Fruit fly (Drosophila melanogaster) whole organism, embryonic: ENCODE results near the gene klg.

Experiments
- Lhr ChIP-seq: fragments of 200-800 bp; sonication (Bioruptor generic); optimal IDR thresholded peaks from 3 replicates; lab custom pipeline; 2017; ENCODE audit warnings: mild to moderate bottlenecking, missing biosample characterization, missing genetic modification reagents, missing genetic modification characterization
- pan ChIP-seq, 4 experiments: fragments of >200 bp in 3 of 4; fragments of 200-800 bp in 1 of 4; sonication (Bioruptor generic) in 1 of 4; optimal IDR thresholded peaks in 3 of 4; IDR thresholded peaks in 1 of 4; 2 replicates each; pipeline versions ENCODE4 v1.3.6 to Lab custom; 2017 to 2022; ENCODE audit warnings: missing biosample characterization in 2 of 4, missing genetic modification characterization in 2 of 4, mixed read lengths in 1 of 4

DNA sequence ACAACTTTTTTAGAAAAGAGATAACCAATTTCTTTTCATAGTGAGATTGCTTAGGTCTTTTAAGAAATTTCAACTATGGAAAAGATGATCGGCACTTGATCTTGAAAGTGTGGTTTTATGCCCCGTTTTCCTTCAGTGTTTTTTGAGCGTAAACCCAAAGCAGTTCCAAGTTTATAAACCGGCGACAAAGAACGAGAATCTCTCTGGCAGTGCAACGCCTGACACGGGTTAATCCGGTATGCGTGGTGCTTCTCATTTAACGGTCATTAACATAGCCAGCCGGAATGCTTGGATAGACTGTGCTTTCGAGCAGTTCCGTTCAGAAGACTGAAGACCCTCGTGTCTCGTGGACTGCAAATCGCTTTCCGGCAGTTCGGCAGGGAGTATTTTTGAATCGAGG lies 24.0 kb downstream of the klg start, which contains the start of gene CG6660:
- TF ChIP-seq pan (optimal IDR thresholded peaks at IDR 0.05; lab: Kevin White, UChicago) (no peak), pan (GFP tag; optimal IDR thresholded peaks at IDR 0.05 in 1 of 2, IDR thresholded peaks at IDR 0.05 in 1 of 2) (no peak), Lhr (GFP tag; lab: Kevin White, UChicago) (no peak)
